Fruit fly (Drosophila melanogaster) whole organism, embryonic: ENCODE data around the gene Cyp4g15.
A peak's percentile ranks its signal among the peaks of the same experiment; 100 is the strongest.

Source experiments
- BtbVII ChIP-seq: fragments of 200-800 bp; sonication (Bioruptor generic); optimal IDR thresholded peaks from 3 replicates; lab custom pipeline; 2017; ENCODE audit warnings: missing biosample characterization, mild to moderate bottlenecking, missing genetic modification characterization
- CG1024 ChIP-seq: fragments of 200-800 bp; sonication (Bioruptor generic); IDR thresholded peaks from 2 replicates; pipeline ENCODE4 v1.3.6; 2022; ENCODE audit warnings: missing biosample characterization, missing genetic modification characterization
- CG10462 ChIP-seq: fragments of 200-800 bp; sonication (Bioruptor generic); optimal IDR thresholded peaks from 2 replicates; lab custom pipeline; 2016; ENCODE audit warnings: missing biosample characterization, missing genetic modification characterization
- CG12071 ChIP-seq: fragments of 200-800 bp; sonication (Bioruptor generic); optimal IDR thresholded peaks from 3 replicates; lab custom pipeline; 2018; ENCODE audit warnings: missing biosample characterization, mild to moderate bottlenecking, missing genetic modification characterization
- CG12219 ChIP-seq: fragments of 200-800 bp; sonication (Bioruptor generic); optimal IDR thresholded peaks from 3 replicates; lab custom pipeline; 2018; ENCODE audit warnings: missing biosample characterization, mild to moderate bottlenecking, missing genetic modification characterization
- CG1233 ChIP-seq: fragments of 200-800 bp; sonication (Bioruptor generic); optimal IDR thresholded peaks from 4 replicates; lab custom pipeline; 2018; ENCODE audit warnings: missing biosample characterization, mild to moderate bottlenecking, missing genetic modification characterization
- CG12659 ChIP-seq: fragments of 200-800 bp; sonication (Bioruptor generic); optimal IDR thresholded peaks from 3 replicates; lab custom pipeline; 2017; ENCODE audit warnings: mild to moderate bottlenecking, missing biosample characterization, missing genetic modification reagents, missing genetic modification characterization
- CG13296 ChIP-seq: fragments of 200-800 bp; sonication (Bioruptor generic); optimal IDR thresholded peaks from 3 replicates; lab custom pipeline; 2018; ENCODE audit warnings: missing biosample characterization, mild to moderate bottlenecking, missing genetic modification characterization
- CG17385 ChIP-seq: fragments of 200-800 bp; sonication (Bioruptor generic); optimal IDR thresholded peaks from 3 replicates; lab custom pipeline; 2018; ENCODE audit warnings: missing biosample characterization, mild to moderate bottlenecking, missing genetic modification characterization
- CG18262 ChIP-seq: fragments of 200-800 bp; optimal IDR thresholded peaks from 3 replicates; lab custom pipeline; 2019; ENCODE audit warnings: missing biosample characterization, mild to moderate bottlenecking, missing genetic modification characterization, moderate library complexity
- CG2202 ChIP-seq: fragments of 200-800 bp; sonication (Bioruptor generic); optimal IDR thresholded peaks from 2 replicates; lab custom pipeline; 2018; ENCODE audit warnings: missing biosample characterization, mild to moderate bottlenecking, missing genetic modification characterization
- CG4282 ChIP-seq: fragments of 200-800 bp; sonication (Bioruptor generic); optimal IDR thresholded peaks from 2 replicates; lab custom pipeline; 2016; ENCODE audit warnings: missing biosample characterization, missing genetic modification characterization
- CG4424 ChIP-seq: fragments of 200-800 bp; sonication (Bioruptor generic); optimal IDR thresholded peaks from 3 replicates; lab custom pipeline; 2016; ENCODE audit warnings: missing biosample characterization, missing genetic modification characterization
- CG4707 ChIP-seq: fragments of 200-800 bp; sonication (Bioruptor generic); optimal IDR thresholded peaks from 2 replicates; lab custom pipeline; 2018; ENCODE audit warnings: missing biosample characterization, mild to moderate bottlenecking, missing genetic modification characterization, moderate library complexity
- CG4854 ChIP-seq: fragments of 200-800 bp; sonication (Bioruptor generic); optimal IDR thresholded peaks from 2 replicates; lab custom pipeline; 2016; ENCODE audit warnings: missing biosample characterization, missing genetic modification characterization, inconsistent platforms
- CG6175 ChIP-seq: fragments of 200-800 bp; sonication (Bioruptor generic); IDR thresholded peaks from 3 replicates; pipeline ENCODE4 v1.3.6; 2022; ENCODE audit warnings: missing biosample characterization, missing genetic modification characterization
- CG6272 ChIP-seq: fragments of 200-800 bp; sonication (Bioruptor generic); IDR thresholded peaks from 2 replicates; pipeline ENCODE4 v1.3.6; 2022; ENCODE audit warnings: missing biosample characterization, missing genetic modification characterization
- CG7357 ChIP-seq: fragments of 200-800 bp; sonication (Bioruptor generic); IDR thresholded peaks from 3 replicates; pipeline ENCODE4 v1.3.6; 2022; ENCODE audit warnings: missing biosample characterization, missing genetic modification characterization
- CG8089 ChIP-seq: fragments of 200-800 bp; sonication (Bioruptor generic); optimal IDR thresholded peaks from 3 replicates; lab custom pipeline; 2016; ENCODE audit warnings: missing biosample characterization, missing genetic modification characterization
- CG8924 ChIP-seq: fragments of 200-800 bp; optimal IDR thresholded peaks from 3 replicates; lab custom pipeline; 2019; ENCODE audit warnings: missing biosample characterization, mild to moderate bottlenecking, missing genetic modification characterization, moderate library complexity
- CHES-1-like ChIP-seq: fragments of 200-800 bp; sonication (Bioruptor generic); optimal IDR thresholded peaks from 2 replicates; lab custom pipeline; 2016; ENCODE audit warnings: missing biosample characterization, missing genetic modification characterization
- Dek ChIP-seq: fragments of 200-800 bp; sonication (Bioruptor generic); optimal IDR thresholded peaks from 3 replicates; lab custom pipeline; 2019; ENCODE audit warnings: missing biosample characterization, mild to moderate bottlenecking, missing genetic modification characterization, moderate library complexity
- Dll ChIP-seq: fragments of 200-800 bp; sonication (Bioruptor generic); IDR thresholded peaks from 4 replicates; pipeline ENCODE4 v1.3.6; 2022; ENCODE audit warnings: missing biosample characterization, missing genetic modification characterization; ENCODE audit not compliant: partially characterized antibody
- Doc2 ChIP-seq: fragments of 200-800 bp; sonication (Bioruptor generic); IDR thresholded peaks from 2 replicates; pipeline ENCODE4 v1.3.6; 2022; ENCODE audit warnings: missing biosample characterization, missing genetic modification characterization
- E2f2 ChIP-seq: fragments of 200-800 bp; sonication (Bioruptor generic); IDR thresholded peaks from 2 replicates; pipeline ENCODE4 v1.3.6; 2022; ENCODE audit warnings: missing biosample characterization, missing genetic modification characterization
- HLH54F ChIP-seq: fragments of 200-800 bp; sonication (Bioruptor generic); optimal IDR thresholded peaks from 3 replicates; lab custom pipeline; 2016; ENCODE audit warnings: missing biosample characterization, missing genetic modification characterization
- Hr78 ChIP-seq, 2 experiments: fragments of 200-800 bp in 1 of 2; fragments of >200 bp in 1 of 2; sonication (Bioruptor generic) in 1 of 2; optimal IDR thresholded peaks; 2 replicates each; lab custom pipeline; 2017 to 2019; ENCODE audit warnings: missing biosample characterization in 2 of 2, missing genetic modification characterization in 2 of 2, mild to moderate bottlenecking in 1 of 2, moderate library complexity in 1 of 2
- MTF-1 ChIP-seq: fragments of 200-800 bp; sonication (Bioruptor generic); optimal IDR thresholded peaks from 2 replicates; lab custom pipeline; 2018; ENCODE audit warnings: missing biosample characterization, mild to moderate bottlenecking, missing genetic modification characterization, borderline replicate concordance
- Max ChIP-seq: fragments of 200-800 bp; sonication (Bioruptor generic); optimal IDR thresholded peaks from 2 replicates; lab custom pipeline; 2016; ENCODE audit warnings: missing biosample characterization, mild to moderate bottlenecking, missing genetic modification characterization
- Sry-β ChIP-seq: fragments of 200-800 bp; sonication (Bioruptor generic); optimal IDR thresholded peaks from 2 replicates; lab custom pipeline; 2018; ENCODE audit warnings: missing biosample characterization, mild to moderate bottlenecking, missing genetic modification characterization, moderate library complexity
- aop ChIP-seq: fragments of 200-800 bp; sonication (Bioruptor generic); IDR thresholded peaks from 2 replicates; pipeline ENCODE4 v1.3.6; 2022; ENCODE audit warnings: missing biosample characterization, missing genetic modification characterization
- ci ChIP-seq: fragments of 200-800 bp; sonication (Bioruptor generic); IDR thresholded peaks from 3 replicates; pipeline ENCODE4 v1.3.6; 2022; ENCODE audit warnings: missing biosample characterization, missing genetic modification characterization
- ewg ChIP-seq: fragments of 200-800 bp; sonication (Bioruptor generic); optimal IDR thresholded peaks from 3 replicates; lab custom pipeline; 2017; ENCODE audit warnings: mild to moderate bottlenecking, missing biosample characterization, missing genetic modification reagents, missing genetic modification characterization
- gfzf ChIP-seq: fragments of 200-800 bp; sonication (Bioruptor generic); optimal IDR thresholded peaks from 2 replicates; lab custom pipeline; 2016; ENCODE audit warnings: missing biosample characterization, mild to moderate bottlenecking, missing genetic modification characterization, moderate library complexity
- grau ChIP-seq: fragments of 200-800 bp; optimal IDR thresholded peaks from 3 replicates; lab custom pipeline; 2019; ENCODE audit warnings: missing biosample characterization, mild to moderate bottlenecking, missing genetic modification characterization, moderate library complexity
- hkb ChIP-seq, 2 experiments: fragments of 200-800 bp in 1 of 2; fragments of >200 bp in 1 of 2; sonication (Bioruptor generic) in 1 of 2; IDR thresholded peaks in 1 of 2; optimal IDR thresholded peaks in 1 of 2; 2 replicates each; pipeline versions ENCODE4 v1.3.6 to Lab custom; 2017 to 2022; ENCODE audit warnings: missing biosample characterization in 1 of 2, missing genetic modification characterization in 1 of 2
- kay ChIP-seq: fragments of 200-800 bp; sonication (Bioruptor generic); optimal IDR thresholded peaks from 2 replicates; lab custom pipeline; 2016; ENCODE audit warnings: missing biosample characterization, missing genetic modification characterization
- lab ChIP-seq: fragments of 200-800 bp; sonication (Bioruptor generic); optimal IDR thresholded peaks from 3 replicates; lab custom pipeline; 2017; ENCODE audit warnings: missing biosample characterization, missing genetic modification characterization, mild to moderate bottlenecking, moderate library complexity, missing genetic modification reagents
- oc ChIP-seq: fragments of 200-800 bp; sonication (Bioruptor generic); optimal IDR thresholded peaks from 2 replicates; lab custom pipeline; 2018; ENCODE audit warnings: missing biosample characterization, mild to moderate bottlenecking, missing genetic modification characterization, moderate library complexity
- rib ChIP-seq: fragments of 200-800 bp; sonication (Bioruptor generic); IDR thresholded peaks from 2 replicates; pipeline ENCODE4 v1.3.6; 2022; ENCODE audit warnings: missing biosample characterization, missing genetic modification characterization
- row ChIP-seq: fragments of 200-800 bp; sonication (Bioruptor generic); IDR thresholded peaks from 3 replicates; pipeline ENCODE4 v1.3.6; 2022; ENCODE audit warnings: missing biosample characterization, missing genetic modification characterization
- shn ChIP-seq: fragments of 200-800 bp; sonication (Bioruptor generic); optimal IDR thresholded peaks from 3 replicates; lab custom pipeline; 2016; ENCODE audit warnings: missing biosample characterization, missing genetic modification characterization
- ssp ChIP-seq: fragments of 200-800 bp; sonication (Bioruptor generic); IDR thresholded peaks from 2 replicates; pipeline ENCODE4 v1.3.6; 2022; ENCODE audit warnings: missing biosample characterization, missing genetic modification characterization
- tap ChIP-seq: fragments of 200-800 bp; optimal IDR thresholded peaks from 3 replicates; lab custom pipeline; 2019; ENCODE audit warnings: missing biosample characterization, mild to moderate bottlenecking, missing genetic modification characterization, moderate library complexity
- tgo ChIP-seq: fragments of 200-800 bp; sonication (Bioruptor generic); IDR thresholded peaks from 3 replicates; pipeline ENCODE4 v1.3.6; 2022; ENCODE audit warnings: missing biosample characterization, missing genetic modification characterization
- unc-4 ChIP-seq: fragments of 200-800 bp; sonication (Bioruptor generic); IDR thresholded peaks from 2 replicates; pipeline ENCODE4 v1.3.6; 2022; ENCODE audit warnings: missing biosample characterization, missing genetic modification characterization; ENCODE audit not compliant: partially characterized antibody
- wek ChIP-seq: fragments of 200-800 bp; sonication (Bioruptor generic); optimal IDR thresholded peaks from 3 replicates; lab custom pipeline; 2018; ENCODE audit warnings: missing biosample characterization, mild to moderate bottlenecking, missing genetic modification characterization, moderate library complexity
- z ChIP-seq: fragments of 200-800 bp; sonication (Bioruptor generic); IDR thresholded peaks from 3 replicates; pipeline ENCODE4 v1.3.6; 2022; ENCODE audit warnings: missing biosample characterization, missing genetic modification characterization

The Cyp4g15 gene

DNA sequence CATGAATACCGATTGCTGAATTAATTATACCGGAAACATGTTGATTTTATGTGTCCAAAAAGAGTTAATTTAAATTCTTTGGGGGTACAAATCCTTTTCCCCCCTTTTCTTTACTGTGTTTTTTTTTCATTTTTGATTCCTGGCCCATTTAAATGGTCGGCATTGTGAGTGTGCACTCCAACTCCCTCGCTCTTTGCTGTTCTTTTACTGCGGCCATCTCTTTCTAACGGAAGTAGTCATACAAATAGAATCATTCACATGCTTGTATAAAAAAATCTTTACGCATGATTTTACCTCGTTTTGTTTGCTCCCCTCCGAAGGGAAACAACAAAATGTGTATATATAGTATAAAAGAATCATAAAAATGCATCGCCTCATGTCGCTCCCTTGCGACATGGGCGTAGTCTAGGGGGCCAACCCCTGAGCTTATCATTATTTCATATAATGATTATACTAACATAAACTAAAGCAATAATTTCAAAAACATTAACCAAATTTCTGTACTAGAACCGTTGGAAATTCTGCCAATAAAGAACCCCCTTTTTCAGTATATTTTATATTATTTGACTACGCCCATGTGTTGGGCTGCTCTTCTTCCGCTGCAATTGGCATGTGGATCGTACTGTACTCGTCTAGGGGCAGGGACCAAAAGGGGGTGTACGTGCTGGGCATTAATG lies 51.3 kb downstream of the Cyp4g15 start (continued):
- TF ChIP-seq gfzf (no peak), CG4707 (peak; percentile 78), CG8089 (GFP tag; lab: Kevin White, UChicago) (peak; percentile 28), row (GFP tag; lab: Robert Waterston, UW) (peak; percentile 72), CG17385 (GFP tag; lab: Kevin White, UChicago) (peak; percentile 75), MTF-1 (GFP tag; lab: Kevin White, UChicago) (peak; percentile 47), tgo (GFP tag; lab: Robert Waterston, UW) (peak; percentile 66), wek (GFP tag; lab: Kevin White, UChicago) (peak; percentile 47), oc (tag; lab: Kevin White, UChicago) (peak; percentile 82), lab (GFP tag; lab: Kevin White, UChicago) (peak; percentile 61), z (GFP tag; lab: Robert Waterston, UW) (0 out of 3 replicates have a peak, but pooled peaks have one; percentile 30), CG1024 (peak; percentile 75), Sry-β (peak; percentile 44), HLH54F (GFP tag; lab: Kevin White, UChicago) (no peak), Dll (GFP tag; lab: Robert Waterston, UW) (no peak), CG6272 (GFP tag; lab: Robert Waterston, UW) (peak; percentile 45; the same call in 1 of the 2 replicates), CG6175 (GFP tag; lab: Robert Waterston, UW) (no peak), unc-4 (GFP tag; lab: Robert Waterston, UW) (no peak), rib (no peak), ci (GFP tag; lab: Robert Waterston, UW) (peak; percentile 94), kay (GFP tag; lab: Kevin White, UChicago) (peak; percentile 61), CG12659 (GFP tag; lab: Kevin White, UChicago) (peak; percentile 57), CG4282 (GFP tag; lab: Kevin White, UChicago) (no peak), CG8924 (peak; percentile 87), CG18262 (tag; lab: Kevin White, UChicago) (peak; percentile 93), Max (GFP tag; lab: Kevin White, UChicago) (peak; percentile 65), CG12071 (peak; percentile 38), CG2202 (peak; percentile 86), CHES-1-like (GFP tag; lab: Kevin White, UChicago) (no peak), Dek (tag; lab: Kevin White, UChicago) (peak; percentile 24), shn (GFP tag; lab: Kevin White, UChicago) (no peak), CG4424 (GFP tag; lab: Kevin White, UChicago) (peak; percentile 80), Hr78 (GFP tag; optimal IDR thresholded peaks at IDR 0.05; lab: Kevin White, UChicago) (peak in 1 of 2 experiments; percentile 60), tap (peak; percentile 78), grau (peak; percentile 82), ssp (GFP tag; lab: Robert Waterston, UW) (peak; percentile 38; the same call in 1 of the 2 replicates), ewg (GFP tag; lab: Kevin White, UChicago) (peak; percentile 65), BtbVII (GFP tag; lab: Kevin White, UChicago) (peak; percentile 39), E2f2 (peak; percentile 49; the same call in 1 of the 2 replicates), CG1233 (GFP tag; lab: Kevin White, UChicago) (peak; percentile 64), hkb (optimal IDR thresholded peaks at IDR 0.05; lab: Kevin White, UChicago) (no peak), hkb (GFP tag; IDR thresholded peaks at IDR 0.05; lab: Robert Waterston, UW) (peak; percentile 79), CG12219 (GFP tag; lab: Kevin White, UChicago) (peak; percentile 74), CG10462 (GFP tag; lab: Kevin White, UChicago) (peak; percentile 58), CG13296 (GFP tag; lab: Kevin White, UChicago) (peak; percentile 19), CG7357 (GFP tag; lab: Robert Waterston, UW) (peak; percentile 74), Doc2 (GFP tag; lab: Robert Waterston, UW) (no peak), CG4854 (GFP tag; lab: Kevin White, UChicago) (peak; percentile 35), aop (GFP tag; lab: Robert Waterston, UW) (no peak)
